Fruit fly (Drosophila melanogaster): ENCODE data around the gene CG7655.

Gene CG7655

dm6 chr3R:17679368-17679997, 3.0 kb upstream of the CG7655 start (continued):
- TF ChIP-seq CrebB (tag; optimal IDR thresholded peaks at IDR 0.05) = no peak
- TF ChIP-seq slp2 (GFP tag; optimal IDR thresholded peaks at IDR 0.05) = no peak
- peak; percentile 24 for TF ChIP-seq Xbp1 (GFP tag; optimal IDR thresholded peaks at IDR 0.05)
- TF ChIP-seq phol (tag; optimal IDR thresholded peaks at IDR 0.05) = peak; percentile 11
- no peak for TF ChIP-seq gt (GFP tag; IDR thresholded peaks at IDR 0.05)
- TF ChIP-seq dati (GFP tag; IDR thresholded peaks at IDR 0.05) = no peak
- no peak for TF ChIP-seq gro (GFP tag; optimal IDR thresholded peaks at IDR 0.05)
- no peak for TF ChIP-seq pnt (GFP tag; optimal IDR thresholded peaks at IDR 0.05)
- TF ChIP-seq CG4424 (GFP tag; optimal IDR thresholded peaks at IDR 0.05) = no peak
- TF ChIP-seq CG31224 (GFP tag; IDR thresholded peaks at IDR 0.05) = no peak
- TF ChIP-seq CG12071 (GFP tag; optimal IDR thresholded peaks at IDR 0.05) = no peak
- no peak for TF ChIP-seq vfl (GFP tag; optimal IDR thresholded peaks at IDR 0.05)
- TF ChIP-seq CG10147 (GFP tag; optimal IDR thresholded peaks at IDR 0.05) = no peak
- TF ChIP-seq MBD-R2 (GFP tag; IDR thresholded peaks at IDR 0.05) = no peak
- no peak for TF ChIP-seq unc-4 (GFP tag; IDR thresholded peaks at IDR 0.05; ENCODE audit: partially characterized antibody)
- no peak for TF ChIP-seq twi (tag; optimal IDR thresholded peaks at IDR 0.05)
- TF ChIP-seq B-H1 (GFP tag; IDR thresholded peaks at IDR 0.05) = no peak; the same call in 2 of the 3 replicates
- TF ChIP-seq Nf-YC (tag; optimal IDR thresholded peaks at IDR 0.05) = no peak
- no peak for TF ChIP-seq hb (GFP tag; IDR thresholded peaks at IDR 0.05; ENCODE audit: partially characterized antibody)
- TF ChIP-seq CG5953 (GFP tag; IDR thresholded peaks at IDR 0.05) = no peak
- TF ChIP-seq al (GFP tag; IDR thresholded peaks at IDR 0.05) = no peak
- TF ChIP-seq row (GFP tag; IDR thresholded peaks at IDR 0.05) = 0 out of 3 replicates have a peak, but pooled peaks have one; percentile 20
- TF ChIP-seq CG12391 (tag; optimal IDR thresholded peaks at IDR 0.05) = peak; percentile 41
- peak; percentile 5 for TF ChIP-seq CG17829 (tag; optimal IDR thresholded peaks at IDR 0.05)
- no peak for TF ChIP-seq CG31441 (GFP tag; IDR thresholded peaks at IDR 0.05)
- no peak for TF ChIP-seq Atf3 (GFP tag; optimal IDR thresholded peaks at IDR 0.05)
- no peak for TF ChIP-seq D19A (tag; optimal IDR thresholded peaks at IDR 0.05)
- TF ChIP-seq CG11085 (GFP tag; IDR thresholded peaks at IDR 0.05) = no peak

- no peak for TF ChIP-seq Poxn (GFP tag; IDR thresholded peaks at IDR 0.05)
- TF ChIP-seq Ets65A (GFP tag) = no peak
- peak; percentile 72 for TF ChIP-seq CG17385 (GFP tag; optimal IDR thresholded peaks at IDR 0.05)
- no peak for TF ChIP-seq Awh (GFP tag; IDR thresholded peaks at IDR 0.05)
- TF ChIP-seq Scr (GFP tag; IDR thresholded peaks at IDR 0.05; ENCODE audit: partially characterized antibody) = 0 out of 2 replicates have a peak, but pooled peaks have one; percentile 27
- peak; percentile 29 to 39 for TF ChIP-seq Trl (optimal IDR thresholded peaks at IDR 0.05)
- TF ChIP-seq Trl (GFP tag; optimal IDR thresholded peaks at IDR 0.05) = no peak
- no peak for TF ChIP-seq CG12071 (GFP tag; optimal IDR thresholded peaks at IDR 0.05)
- peak; percentile 73 for TF ChIP-seq cg (GFP tag; optimal IDR thresholded peaks at IDR 0.05)
- TF ChIP-seq ranshi (GFP tag; IDR thresholded peaks at IDR 0.05) = no peak
- TF ChIP-seq abd-A (tag; optimal IDR thresholded peaks at IDR 0.05) = peak; percentile 45
Measured at dm6 chr3R:17680268-17680638, 2.2 kb upstream of the CG7655 start.

dm6 chr3R:17680639-17681302, 1.7 kb upstream of the CG7655 start:
- TF ChIP-seq CG7372 (GFP tag; IDR thresholded peaks at IDR 0.05) (no peak), wdn (GFP tag; IDR thresholded peaks at IDR 0.05) (no peak), gt (GFP tag; IDR thresholded peaks at IDR 0.05) (no peak), pb (GFP tag; optimal IDR thresholded peaks at IDR 0.05) (no peak), B-H2 (GFP tag; optimal IDR thresholded peaks at IDR 0.05) (no peak), CG18599 (GFP tag; optimal IDR thresholded peaks at IDR 0.05) (peak; percentile 33), pnt (GFP tag; optimal IDR thresholded peaks at IDR 0.05) (no peak), sd (tag; optimal IDR thresholded peaks at IDR 0.05) (peak; percentile 76), ind (GFP tag; optimal IDR thresholded peaks at IDR 0.05) (no peak), CTCF (GFP tag; optimal IDR thresholded peaks at IDR 0.05) (no peak), Hr78 (GFP tag; optimal IDR thresholded peaks at IDR 0.05) (peak in 1 of 2 experiments; percentile 7), gfzf (GFP tag; optimal IDR thresholded peaks at IDR 0.05) (no peak), CG8478 (optimal IDR thresholded peaks at IDR 0.05) (no peak), CG1233 (GFP tag; optimal IDR thresholded peaks at IDR 0.05) (peak; percentile 34), Abd-B (GFP tag; optimal IDR thresholded peaks at IDR 0.05) (no peak)
